Worm (Caenorhabditis elegans): ENCODE data around the gene srz-24.

ce11 chrIV:5008378-5008777, 27.5 kb upstream of the srz-24 start, which contains the start of gene srm-2:
- TF ChIP-seq nhr-71 (tag; optimal IDR thresholded peaks at IDR 0.05) (no peak), hpl-2 (GFP tag; optimal IDR thresholded peaks at IDR 0.05) (no peak), elt-3 (tag; optimal IDR thresholded peaks at IDR 0.05) (no peak), blmp-1 (tag; optimal IDR thresholded peaks at IDR 0.05) (no peak), unc-98 (GFP tag; IDR thresholded peaks at IDR 0.05) (no peak), unc-62 (GFP tag; optimal IDR thresholded peaks at IDR 0.05) (no peak), lir-3 (tag; optimal IDR thresholded peaks at IDR 0.05; ENCODE audit: poor library complexity) (no peak), pax-3 (tag; optimal IDR thresholded peaks at IDR 0.05) (no peak), fkh-10 (GFP tag; optimal IDR thresholded peaks at IDR 0.05) (no peak), nhr-76 (tag; optimal IDR thresholded peaks at IDR 0.05) (no peak), mef-2 (tag; optimal IDR thresholded peaks at IDR 0.05) (no peak), C34B4.2 (tag; optimal IDR thresholded peaks at IDR 0.05) (no peak), nhr-47 (tag; optimal IDR thresholded peaks at IDR 0.05) (no peak), nhr-90 (tag; optimal IDR thresholded peaks at IDR 0.05; ENCODE audit: poor library complexity) (no peak)
